Fruit fly (Drosophila melanogaster): Measurements from ENCODE around the gene obst-I.

The obst-I gene

dm6 chr3L:2262515-2262944, 5.1 kb upstream of the obst-I start, which contains the start of the genes oxt and CG13807 (continued):
- TF ChIP-seq CG9727 (GFP tag; optimal IDR thresholded peaks at IDR 0.05), result peak; percentile 89
- TF ChIP-seq CG2678 (tag; optimal IDR thresholded peaks at IDR 0.05), result peak; percentile 89
- TF ChIP-seq ERR (GFP tag; optimal IDR thresholded peaks at IDR 0.05), result no peak
- peak; percentile 85 for TF ChIP-seq CG11085 (GFP tag; IDR thresholded peaks at IDR 0.05)
- TF ChIP-seq tup (GFP tag; optimal IDR thresholded peaks at IDR 0.05), result peak; percentile 68
- TF ChIP-seq CG17829 (tag; optimal IDR thresholded peaks at IDR 0.05), result peak; percentile 92
- peak; percentile 93 for TF ChIP-seq dysf (GFP tag; IDR thresholded peaks at IDR 0.05)
- TF ChIP-seq lola (GFP tag; optimal IDR thresholded peaks at IDR 0.05), result peak in 1 of 3 experiments; percentile 87
- TF ChIP-seq Bdp1 (GFP tag; optimal IDR thresholded peaks at IDR 0.05), result peak; percentile 53
- TF ChIP-seq pan (optimal IDR thresholded peaks at IDR 0.05), result no peak
- TF ChIP-seq pan (GFP tag; optimal IDR thresholded peaks at IDR 0.05 in 1 of 2, IDR thresholded peaks at IDR 0.05 in 1 of 2), result peak in 1 of 2 experiments; percentile 94
- peak; percentile 89 for TF ChIP-seq CG1603 (tag; optimal IDR thresholded peaks at IDR 0.05)
- peak; percentile 70 for TF ChIP-seq CG17612 (GFP tag; IDR thresholded peaks at IDR 0.05)
- TF ChIP-seq fd64A (GFP tag; optimal IDR thresholded peaks at IDR 0.05), result peak; percentile 66
- peak; percentile 75 for TF ChIP-seq CG12219 (GFP tag; optimal IDR thresholded peaks at IDR 0.05)
- peak; percentile 91 for TF ChIP-seq CG12391 (tag; optimal IDR thresholded peaks at IDR 0.05)
- TF ChIP-seq Mad (GFP tag; optimal IDR thresholded peaks at IDR 0.05), result peak; percentile 75
- TF ChIP-seq oc (tag; optimal IDR thresholded peaks at IDR 0.05), result peak; percentile 68
- TF ChIP-seq CG15269 (tag; optimal IDR thresholded peaks at IDR 0.05), result peak; percentile 89
- TF ChIP-seq sens-2 (GFP tag; IDR thresholded peaks at IDR 0.05), result peak; percentile 84
- peak; percentile 83 for TF ChIP-seq tin (GFP tag; optimal IDR thresholded peaks at IDR 0.05)
- peak; percentile 74 for TF ChIP-seq CG9797 (GFP tag; optimal IDR thresholded peaks at IDR 0.05)
- TF ChIP-seq grn (GFP tag; optimal IDR thresholded peaks at IDR 0.05), result peak; percentile 35
- TF ChIP-seq CG7745 (tag; optimal IDR thresholded peaks at IDR 0.05), result no peak
- peak; percentile 23 for TF ChIP-seq Dp (GFP tag; optimal IDR thresholded peaks at IDR 0.05)
- TF ChIP-seq Hr3 (GFP tag; optimal IDR thresholded peaks at IDR 0.05), result peak; percentile 86
- TF ChIP-seq CG33557 (GFP tag; optimal IDR thresholded peaks at IDR 0.05), result peak; percentile 80
- peak; percentile 57 for TF ChIP-seq CG12744 (GFP tag; optimal IDR thresholded peaks at IDR 0.05)
- peak; percentile 76 for TF ChIP-seq CG4328 (GFP tag; optimal IDR thresholded peaks at IDR 0.05)
- peak; percentile 67 for TF ChIP-seq CG1647 (GFP tag; optimal IDR thresholded peaks at IDR 0.05)
- TF ChIP-seq CG7271 (tag; optimal IDR thresholded peaks at IDR 0.05), result peak; percentile 80
- peak; percentile 59 for TF ChIP-seq CG11696 (GFP tag; IDR thresholded peaks at IDR 0.05)
- no peak for TF ChIP-seq Mes4 (GFP tag; optimal IDR thresholded peaks at IDR 0.05)
- no peak for TF ChIP-seq vnd (GFP tag; IDR thresholded peaks at IDR 0.05; ENCODE audit: partially characterized antibody)
- TF ChIP-seq twi (tag; optimal IDR thresholded peaks at IDR 0.05), result peak; percentile 88
- no peak for TF ChIP-seq CG15011 (GFP tag; optimal IDR thresholded peaks at IDR 0.05)
- no peak for TF ChIP-seq CG2129 (GFP tag; IDR thresholded peaks at IDR 0.05; ENCODE audit: partially characterized antibody)
- peak; percentile 51 for TF ChIP-seq BtbVII (GFP tag; optimal IDR thresholded peaks at IDR 0.05)
- no peak for TF ChIP-seq CG7963 (GFP tag; IDR thresholded peaks at IDR 0.05; ENCODE audit: partially characterized antibody)
- peak; percentile 77 for TF ChIP-seq CG16779 (GFP tag; IDR thresholded peaks at IDR 0.05)
- peak; percentile 61 for TF ChIP-seq wek (GFP tag; optimal IDR thresholded peaks at IDR 0.05)
- peak; percentile 80 for TF ChIP-seq Lhr (GFP tag; optimal IDR thresholded peaks at IDR 0.05)
- TF ChIP-seq Blimp-1 (GFP tag; optimal IDR thresholded peaks at IDR 0.05), result peak; percentile 76
- peak; percentile 85 for TF ChIP-seq Fer2 (tag; optimal IDR thresholded peaks at IDR 0.05)

Data from whole organism, embryonic.